Fruit fly (Drosophila melanogaster) whole organism, embryonic: ENCODE data around the gene Zaf1.

ENCODE experiments used
- Aef1 ChIP-seq: fragments of 200-800 bp; sonication (Bioruptor generic); IDR thresholded peaks from 3 replicates; pipeline ENCODE4 v1.3.6; 2022; ENCODE audit warnings: missing biosample characterization, missing genetic modification characterization
- CG10462 ChIP-seq: fragments of 200-800 bp; sonication (Bioruptor generic); optimal IDR thresholded peaks from 2 replicates; lab custom pipeline; 2016; ENCODE audit warnings: missing biosample characterization, missing genetic modification characterization
- CG11398 ChIP-seq: fragments of 200-800 bp; sonication (Bioruptor generic); optimal IDR thresholded peaks from 2 replicates; lab custom pipeline; 2016; ENCODE audit warnings: missing biosample characterization, missing genetic modification characterization
- CG11695 ChIP-seq: fragments of 200-800 bp; sonication (Bioruptor generic); IDR thresholded peaks from 3 replicates; pipeline ENCODE4 v1.3.6; 2022; ENCODE audit warnings: missing biosample characterization, missing genetic modification characterization
- CG13296 ChIP-seq: fragments of 200-800 bp; sonication (Bioruptor generic); optimal IDR thresholded peaks from 3 replicates; lab custom pipeline; 2018; ENCODE audit warnings: missing biosample characterization, mild to moderate bottlenecking, missing genetic modification characterization
- CG14050 ChIP-seq: fragments of 200-800 bp; sonication (Bioruptor generic); IDR thresholded peaks from 3 replicates; pipeline ENCODE4 v1.3.6; 2022; ENCODE audit warnings: missing biosample characterization, missing genetic modification characterization
- CG14667 ChIP-seq: fragments of 200-800 bp; sonication (Bioruptor generic); IDR thresholded peaks from 2 replicates; pipeline ENCODE4 v1.3.6; 2022; ENCODE audit warnings: missing biosample characterization, missing genetic modification characterization
- CG1529 ChIP-seq: fragments of 200-800 bp; sonication (Bioruptor generic); optimal IDR thresholded peaks from 3 replicates; lab custom pipeline; 2018; ENCODE audit warnings: missing biosample characterization, missing genetic modification characterization
- CG15479 ChIP-seq: fragments of 200-800 bp; sonication (Bioruptor generic); optimal IDR thresholded peaks from 3 replicates; lab custom pipeline; 2019; ENCODE audit warnings: missing biosample characterization, mild to moderate bottlenecking, missing genetic modification characterization, moderate library complexity
- CG15601 ChIP-seq: fragments of 200-800 bp; sonication (Bioruptor generic); optimal IDR thresholded peaks from 3 replicates; lab custom pipeline; 2019; ENCODE audit warnings: missing biosample characterization, mild to moderate bottlenecking, missing genetic modification characterization, moderate library complexity
- CG1603 ChIP-seq: fragments of 200-800 bp; sonication (Bioruptor generic); optimal IDR thresholded peaks from 2 replicates; lab custom pipeline; 2019; ENCODE audit warnings: missing biosample characterization, mild to moderate bottlenecking, missing genetic modification characterization, moderate library complexity
- CG16863 ChIP-seq: fragments of 200-800 bp; sonication (Bioruptor generic); optimal IDR thresholded peaks from 3 replicates; lab custom pipeline; 2016; ENCODE audit warnings: missing biosample characterization, missing genetic modification characterization
- CG30403 ChIP-seq: fragments of 200-800 bp; sonication (Bioruptor generic); optimal IDR thresholded peaks from 3 replicates; lab custom pipeline; 2016; ENCODE audit warnings: missing biosample characterization, missing genetic modification characterization
- CG33213 ChIP-seq: fragments of 200-800 bp; sonication (Bioruptor generic); optimal IDR thresholded peaks from 3 replicates; lab custom pipeline; 2016; ENCODE audit warnings: missing biosample characterization, missing genetic modification characterization
- CG43689 ChIP-seq: fragments of 200-800 bp; sonication (Bioruptor generic); IDR thresholded peaks from 2 replicates; pipeline ENCODE4 v1.3.6; 2022; ENCODE audit warnings: missing biosample characterization, missing genetic modification characterization
- CG6791 ChIP-seq: fragments of 200-800 bp; sonication (Bioruptor generic); IDR thresholded peaks from 3 replicates; pipeline ENCODE4 v1.3.6; 2022; ENCODE audit warnings: missing biosample characterization, missing genetic modification characterization; ENCODE audit not compliant: partially characterized antibody
- CG8089 ChIP-seq: fragments of 200-800 bp; sonication (Bioruptor generic); optimal IDR thresholded peaks from 3 replicates; lab custom pipeline; 2016; ENCODE audit warnings: missing biosample characterization, missing genetic modification characterization
- CG8359 ChIP-seq: fragments of 200-800 bp; sonication (Bioruptor generic); optimal IDR thresholded peaks from 2 replicates; lab custom pipeline; 2017; ENCODE audit warnings: missing biosample characterization, mild to moderate bottlenecking, missing genetic modification characterization, borderline replicate concordance
- CTCF ChIP-seq: fragments of 200-800 bp; sonication (Bioruptor generic); optimal IDR thresholded peaks from 2 replicates; lab custom pipeline; 2017; ENCODE audit warnings: missing biosample characterization, mild to moderate bottlenecking, missing genetic modification characterization, moderate library complexity
- Chrac-16 ChIP-seq: fragments of 200-800 bp; sonication (Bioruptor generic); optimal IDR thresholded peaks from 3 replicates; lab custom pipeline; 2016; ENCODE audit warnings: missing biosample characterization, missing genetic modification characterization
- Dip2 ChIP-seq: fragments of 200-800 bp; sonication (Bioruptor generic); IDR thresholded peaks from 2 replicates; pipeline ENCODE4 v1.3.6; 2022; ENCODE audit warnings: missing biosample characterization, missing genetic modification characterization
- Elba2 ChIP-seq: fragments of 200-800 bp; sonication (Bioruptor generic); optimal IDR thresholded peaks from 3 replicates; lab custom pipeline; 2016; ENCODE audit warnings: missing biosample characterization, missing genetic modification characterization
- HmgD ChIP-seq: fragments of 200-800 bp; sonication (Bioruptor generic); optimal IDR thresholded peaks from 3 replicates; lab custom pipeline; 2016; ENCODE audit warnings: missing biosample characterization, missing genetic modification characterization
- Jarid2 ChIP-seq: fragments of 200-800 bp; sonication (Bioruptor generic); optimal IDR thresholded peaks from 3 replicates; lab custom pipeline; 2017; ENCODE audit warnings: mild to moderate bottlenecking, missing biosample characterization, missing genetic modification reagents, missing genetic modification characterization
- Mad ChIP-seq: fragments of 200-800 bp; sonication (Bioruptor generic); optimal IDR thresholded peaks from 2 replicates; lab custom pipeline; 2016; ENCODE audit warnings: missing biosample characterization, missing genetic modification characterization
- Med ChIP-seq: fragments of 200-800 bp; sonication (Bioruptor generic); peaks from one replicate; lab custom pipeline; 2016; ENCODE audit warnings: missing biosample characterization, missing genetic modification characterization, mild to moderate bottlenecking, inconsistent platforms, moderate library complexity
- NK7.1 ChIP-seq: fragments of 200-800 bp; sonication (Bioruptor generic); optimal IDR thresholded peaks from 3 replicates; lab custom pipeline; 2016; ENCODE audit warnings: missing biosample characterization, missing genetic modification characterization
- Xrp1 ChIP-seq: fragments of 200-800 bp; sonication (Bioruptor generic); IDR thresholded peaks from 2 replicates; pipeline ENCODE4 v1.3.6; 2022; ENCODE audit warnings: missing biosample characterization, missing genetic modification characterization
- aop ChIP-seq: fragments of 200-800 bp; sonication (Bioruptor generic); IDR thresholded peaks from 2 replicates; pipeline ENCODE4 v1.3.6; 2022; ENCODE audit warnings: missing biosample characterization, missing genetic modification characterization
- bbx ChIP-seq: fragments of 200-800 bp; sonication (Bioruptor generic); IDR thresholded peaks from 2 replicates; pipeline ENCODE4 v1.3.6; 2022; ENCODE audit warnings: missing biosample characterization, missing genetic modification characterization; ENCODE audit not compliant: partially characterized antibody
- bowl ChIP-seq: fragments of 200-800 bp; sonication (Bioruptor generic); IDR thresholded peaks from 2 replicates; pipeline ENCODE4 v1.3.6; 2022; ENCODE audit warnings: missing biosample characterization, missing genetic modification characterization
- cad ChIP-seq: fragments of >200 bp; optimal IDR thresholded peaks from 2 replicates; lab custom pipeline; 2017; ENCODE audit warnings: missing biosample characterization, missing genetic modification characterization
- cato ChIP-seq: fragments of 200-800 bp; sonication (Bioruptor generic); optimal IDR thresholded peaks from 2 replicates; lab custom pipeline; 2016; ENCODE audit warnings: missing biosample characterization, missing genetic modification characterization, borderline replicate concordance
- cg ChIP-seq: fragments of 200-800 bp; sonication (Bioruptor generic); optimal IDR thresholded peaks from 3 replicates; lab custom pipeline; 2019; ENCODE audit warnings: missing biosample characterization, mild to moderate bottlenecking, missing genetic modification characterization, moderate library complexity
- cwo ChIP-seq: fragments of 200-800 bp; sonication (Bioruptor generic); optimal IDR thresholded peaks from 3 replicates; lab custom pipeline; 2017; ENCODE audit warnings: missing biosample characterization, missing genetic modification characterization, mild to moderate bottlenecking, moderate library complexity, missing genetic modification reagents
- da ChIP-seq: fragments of 200-800 bp; sonication (Bioruptor generic); optimal IDR thresholded peaks from 2 replicates; lab custom pipeline; 2016; ENCODE audit warnings: missing biosample characterization, missing genetic modification characterization
- dysf ChIP-seq: fragments of 200-800 bp; sonication (Bioruptor generic); IDR thresholded peaks from 3 replicates; pipeline ENCODE4 v1.3.6; 2022; ENCODE audit warnings: missing biosample characterization, missing genetic modification characterization
- ems ChIP-seq: fragments of 200-800 bp; sonication (Bioruptor generic); optimal IDR thresholded peaks from 3 replicates; lab custom pipeline; 2016; ENCODE audit warnings: missing biosample characterization, missing genetic modification characterization
- esg ChIP-seq: fragments of 200-800 bp; sonication (Bioruptor generic); conservative IDR thresholded peaks from 2 replicates; pipeline ENCODE4 v1.3.6; 2022; ENCODE audit warnings: missing biosample characterization, missing genetic modification characterization
- fd96Cb ChIP-seq: fragments of 200-800 bp; sonication (Bioruptor generic); optimal IDR thresholded peaks from 2 replicates; lab custom pipeline; 2018; ENCODE audit warnings: missing biosample characterization, mild to moderate bottlenecking, missing genetic modification characterization, moderate library complexity
- fru ChIP-seq: fragments of >200 bp; optimal IDR thresholded peaks from 2 replicates; lab custom pipeline; 2017
- grau ChIP-seq: fragments of 200-800 bp; optimal IDR thresholded peaks from 3 replicates; lab custom pipeline; 2019; ENCODE audit warnings: missing biosample characterization, mild to moderate bottlenecking, missing genetic modification characterization, moderate library complexity
- lmd ChIP-seq: fragments of 200-800 bp; sonication (Bioruptor generic); IDR thresholded peaks from 2 replicates; pipeline ENCODE4 v1.3.6; 2022; ENCODE audit warnings: missing biosample characterization, missing genetic modification characterization
- pnt ChIP-seq: fragments of 200-800 bp; sonication (Bioruptor generic); optimal IDR thresholded peaks from 3 replicates; lab custom pipeline; 2016; ENCODE audit warnings: missing biosample characterization, missing genetic modification characterization
- ro ChIP-seq: fragments of 200-800 bp; sonication (Bioruptor generic); IDR thresholded peaks from 2 replicates; pipeline ENCODE4 v1.3.6; 2022; ENCODE audit warnings: missing biosample characterization, missing genetic modification characterization
- salm ChIP-seq: fragments of 200-800 bp; sonication (Bioruptor generic); optimal IDR thresholded peaks from 2 replicates; lab custom pipeline; 2018; ENCODE audit warnings: missing biosample characterization, mild to moderate bottlenecking, missing genetic modification characterization
- scrt ChIP-seq: fragments of 200-800 bp; sonication (Bioruptor generic); optimal IDR thresholded peaks from 2 replicates; lab custom pipeline; 2018; ENCODE audit warnings: missing biosample characterization, mild to moderate bottlenecking, missing genetic modification characterization, moderate library complexity
- slbo ChIP-seq: fragments of 200-800 bp; sonication (Bioruptor generic); IDR thresholded peaks from 2 replicates; pipeline ENCODE4 v1.3.6; 2022; ENCODE audit warnings: missing biosample characterization, missing genetic modification characterization
- sug ChIP-seq: fragments of 200-800 bp; optimal IDR thresholded peaks from 2 replicates; lab custom pipeline; 2019; ENCODE audit warnings: missing biosample characterization, mild to moderate bottlenecking, missing genetic modification characterization, moderate library complexity
- tll ChIP-seq, 2 experiments: fragments of 200-800 bp in 1 of 2; fragments of >200 bp in 1 of 2; sonication (Bioruptor generic) in 1 of 2; optimal IDR thresholded peaks; 2 replicates each; lab custom pipeline; 2017 to 2019; ENCODE audit warnings: missing biosample characterization in 2 of 2, missing genetic modification characterization in 2 of 2, mild to moderate bottlenecking in 1 of 2, moderate library complexity in 1 of 2

Gene Zaf1

dm6 chr3R:11619709-11620409, 5.6 kb downstream of the Zaf1 start, which contains the start of the genes Jupiter and CG14710 (continued):
- TF ChIP-seq Elba2 (GFP tag; lab: Kevin White, UChicago) (peak; percentile 46), CG10462 (GFP tag; lab: Kevin White, UChicago) (peak; percentile 39), tll (GFP tag; optimal IDR thresholded peaks at IDR 0.05; lab: Kevin White, UChicago) (no peak), lmd (GFP tag; lab: Robert Waterston, UW) (peak; percentile 63; the same call in 1 of the 2 replicates), CG15479 (GFP tag; lab: Kevin White, UChicago) (peak; percentile 4), CG14050 (GFP tag; lab: Robert Waterston, UW) (no peak; the same call in 2 of the 3 replicates), salm (tag; lab: Kevin White, UChicago) (no peak), aop (GFP tag; lab: Robert Waterston, UW) (0 out of 2 replicates have a peak, but pooled peaks have one; percentile 27), fd96Cb (tag; lab: Kevin White, UChicago) (peak; percentile 14), Dip2 (GFP tag; lab: Robert Waterston, UW) (no peak), CG14667 (GFP tag; lab: Robert Waterston, UW) (peak; percentile 53; the same call in 1 of the 2 replicates), grau (peak; percentile 65), CG43689 (GFP tag; lab: Robert Waterston, UW) (no peak), CG8089 (GFP tag; lab: Kevin White, UChicago) (peak; percentile 77), CG15601 (tag; lab: Kevin White, UChicago) (peak; percentile 72), Xrp1 (peak; percentile 49; the same call in 1 of the 2 replicates), bowl (GFP tag; lab: Robert Waterston, UW) (no peak), CG8359 (no peak), CG1529 (GFP tag; lab: Kevin White, UChicago) (no peak), HmgD (GFP tag; lab: Kevin White, UChicago) (peak; percentile 96), fru (lab: Kevin White, UChicago) (no peak), Jarid2 (peak; percentile 60), CG13296 (GFP tag; lab: Kevin White, UChicago) (peak; percentile 54), Med (GFP tag; lab: Kevin White, UChicago) (peak; percentile 97), CTCF (peak; percentile 43), NK7.1 (peak; percentile 32), ro (GFP tag; lab: Robert Waterston, UW) (no peak), CG33213 (GFP tag; lab: Kevin White, UChicago) (peak; percentile 97), cad (GFP tag; lab: Kevin White, UChicago) (no peak), Mad (GFP tag; lab: Kevin White, UChicago) (peak; percentile 80), sug (tag; lab: Kevin White, UChicago) (peak; percentile 69), CG30403 (GFP tag; lab: Kevin White, UChicago) (peak; percentile 83), CG11398 (GFP tag; lab: Kevin White, UChicago) (peak; percentile 4), Chrac-16 (GFP tag; lab: Kevin White, UChicago) (peak; percentile 73), bbx (GFP tag; lab: Robert Waterston, UW) (0 out of 2 replicates have a peak, but pooled peaks have one; percentile 17), Aef1 (GFP tag; lab: Robert Waterston, UW) (peak; percentile 77), slbo (peak; percentile 92), scrt (GFP tag; lab: Kevin White, UChicago) (no peak), cwo (GFP tag; lab: Kevin White, UChicago) (no peak), dysf (GFP tag; lab: Robert Waterston, UW) (peak; percentile 65), CG1603 (tag; lab: Kevin White, UChicago) (peak; percentile 77), CG11695 (GFP tag; lab: Robert Waterston, UW) (no peak), ems (GFP tag; lab: Kevin White, UChicago) (peak; percentile 65), cg (GFP tag; lab: Kevin White, UChicago) (peak; percentile 78), esg (GFP tag; lab: Robert Waterston, UW) (peak; percentile 31; the same call in 1 of the 2 replicates), cato (GFP tag; lab: Kevin White, UChicago) (peak; percentile 33), CG16863 (peak; percentile 23), pnt (GFP tag; lab: Kevin White, UChicago) (peak; percentile 87), CG6791 (0 out of 3 replicates have a peak, but pooled peaks have one; percentile 40), da (GFP tag; lab: Kevin White, UChicago) (peak; percentile 44)
